Worm (Caenorhabditis elegans): Measurements from ENCODE around the gene M03E7.2.

DNA sequence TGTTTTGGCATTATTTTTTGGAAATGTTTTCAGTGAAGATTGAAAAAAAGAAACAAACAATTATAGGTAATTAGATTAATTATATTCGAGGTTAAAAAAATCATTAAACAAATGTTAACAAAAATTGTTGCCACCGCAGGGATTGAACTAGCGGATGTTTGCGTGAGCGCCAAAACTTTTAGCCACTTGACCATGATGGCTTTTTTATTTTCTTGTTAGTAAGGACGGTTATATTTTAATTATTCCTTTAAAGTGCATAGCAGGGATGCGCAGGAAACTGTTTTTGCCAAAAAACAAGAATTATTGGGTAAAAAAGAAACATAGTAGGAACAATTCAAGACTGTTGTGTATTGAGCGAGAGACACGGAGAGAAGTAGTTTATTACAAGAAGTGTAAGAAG lies 49.9 kb downstream of the M03E7.2 start:
- TF ChIP-seq mdl-1 (tag; optimal IDR thresholded peaks at IDR 0.05) (no peak), aha-1 (tag; optimal IDR thresholded peaks at IDR 0.05) (no peak), nhr-19 (GFP tag; conservative IDR thresholded peaks at IDR 0.05) (no peak), pqm-1 (tag; optimal IDR thresholded peaks at IDR 0.05) (no peak), nhr-237 (tag; optimal IDR thresholded peaks at IDR 0.05) (no peak), lsy-2 (tag; optimal IDR thresholded peaks at IDR 0.05) (no peak), sox-4 (tag; optimal IDR thresholded peaks at IDR 0.05) (no peak), ceh-90 (tag; optimal IDR thresholded peaks at IDR 0.05) (no peak), lin-39 (tag; optimal IDR thresholded peaks at IDR 0.05) (no peak), lin-14 (GFP tag; optimal IDR thresholded peaks at IDR 0.05) (no peak), fos-1 (tag; optimal IDR thresholded peaks at IDR 0.05) (no peak), lin-15B (tag; optimal IDR thresholded peaks at IDR 0.05) (no peak), elt-2 (tag; optimal IDR thresholded peaks at IDR 0.05) (no peak)
